Worm (Caenorhabditis elegans): Measurements from ENCODE around the gene mcat-1.

mcat-1 gene

DNA sequence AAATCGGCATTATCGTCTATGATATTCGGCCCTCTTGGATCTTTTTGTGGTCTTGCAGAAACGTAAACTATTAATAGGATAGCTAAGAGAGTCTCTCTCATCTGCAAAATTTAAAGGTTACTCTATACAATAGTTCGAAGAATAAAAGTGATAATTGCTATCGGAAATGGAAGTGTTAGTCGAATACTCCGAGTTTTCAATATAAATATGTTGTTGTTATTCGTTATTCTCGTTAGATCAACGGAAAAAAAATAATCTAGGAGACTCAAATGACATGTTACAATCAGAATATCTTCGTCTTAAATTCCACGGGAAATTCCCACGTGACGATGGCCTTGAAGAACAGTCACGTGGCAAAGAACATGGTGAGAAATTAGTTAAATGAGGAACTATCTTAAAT, 36.1 kb downstream of the mcat-1 start, which contains the start of gene tre-5:
Gene tre-5, minus strand, starts transcription at position 101 of the 400 bp plus-strand sequence.
- TF ChIP-seq ztf-1 (GFP tag; conservative IDR thresholded peaks at IDR 0.05) (no peak), sma-3 (GFP tag; optimal IDR thresholded peaks at IDR 0.05) (no peak), unc-62 (GFP tag; optimal IDR thresholded peaks at IDR 0.05) (no peak), lin-13 (GFP tag; optimal IDR thresholded peaks at IDR 0.05) (no peak), snpc-4 (tag; optimal IDR thresholded peaks at IDR 0.05) (no peak), sma-9 (GFP tag; optimal IDR thresholded peaks at IDR 0.05) (no peak), sma-9 (tag; optimal IDR thresholded peaks at IDR 0.05) (no peak), peb-1 (tag; optimal IDR thresholded peaks at IDR 0.05) (no peak), lin-39 (tag; optimal IDR thresholded peaks at IDR 0.05) (no peak), aly-2 (tag; optimal IDR thresholded peaks at IDR 0.05) (no peak), lin-11 (tag; optimal IDR thresholded peaks at IDR 0.05) (no peak), egl-27 (tag; optimal IDR thresholded peaks at IDR 0.05) (no peak), mab-5 (tag; optimal IDR thresholded peaks at IDR 0.05) (no peak), nhr-10 (tag; optimal IDR thresholded peaks at IDR 0.05) (no peak), elt-1 (tag; optimal IDR thresholded peaks at IDR 0.05) (no peak)

DNA sequence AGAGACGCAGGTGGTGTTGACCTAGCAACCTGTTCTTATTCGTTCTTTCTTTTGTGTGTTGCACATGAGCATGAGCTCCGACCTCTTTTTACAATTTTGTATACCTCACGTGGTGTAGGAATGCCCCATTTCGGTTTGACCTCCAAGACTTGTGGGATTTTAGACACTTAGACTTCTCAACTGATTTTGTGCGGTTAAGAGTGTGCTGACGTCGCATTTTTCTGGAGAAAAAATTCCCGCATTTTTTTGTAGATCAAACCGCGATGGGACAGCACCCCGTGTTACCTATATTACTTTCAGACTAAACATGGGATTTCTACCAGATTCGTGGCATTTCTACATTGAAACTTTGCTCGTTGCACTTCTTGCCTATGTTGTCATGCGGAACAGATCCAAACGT, 40.0 kb downstream of the mcat-1 start, which contains the start of gene sptl-1:
Gene sptl-1, plus strand, starts transcription at position 301 of the 400 bp plus-strand sequence.
- TF ChIP-seq nhr-10 (tag; optimal IDR thresholded peaks at IDR 0.05), result no peak
- TF ChIP-seq ceh-82 (tag; optimal IDR thresholded peaks at IDR 0.05), result no peak
- no peak for TF ChIP-seq nhr-77 (tag; optimal IDR thresholded peaks at IDR 0.05)
- no peak for TF ChIP-seq nhr-21 (tag; optimal IDR thresholded peaks at IDR 0.05)
- TF ChIP-seq C34F6.9 (tag; optimal IDR thresholded peaks at IDR 0.05), result no peak
- TF ChIP-seq nhr-11 (tag; optimal IDR thresholded peaks at IDR 0.05), result no peak
- no peak for TF ChIP-seq R02D3.7 (tag; optimal IDR thresholded peaks at IDR 0.05)
- no peak for TF ChIP-seq lin-13 (GFP tag; optimal IDR thresholded peaks at IDR 0.05)
- no peak for TF ChIP-seq snpc-4 (tag; optimal IDR thresholded peaks at IDR 0.05)
- TF ChIP-seq ZK546.5 (tag; optimal IDR thresholded peaks at IDR 0.05), result no peak
- no peak for TF ChIP-seq nhr-6 (tag; optimal IDR thresholded peaks at IDR 0.05)

DNA sequence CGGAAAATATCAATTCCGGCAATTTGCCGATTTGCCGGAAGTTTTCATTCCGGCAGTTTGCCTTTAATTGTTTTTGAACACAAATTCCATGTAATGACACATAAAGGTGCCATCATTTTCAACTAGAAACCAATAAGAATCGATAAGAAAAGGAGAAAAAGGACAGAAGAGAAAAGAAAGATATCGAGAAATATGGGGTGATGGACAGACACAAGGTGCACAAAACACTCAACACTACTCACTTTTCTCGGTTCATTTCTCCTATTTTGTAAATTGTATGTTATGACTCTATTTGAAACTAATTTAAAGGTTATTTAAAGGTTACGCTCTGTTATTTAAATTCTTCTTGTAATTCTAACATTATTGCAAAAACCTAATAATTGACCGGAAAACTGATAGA, 40.5 kb downstream of the mcat-1 start:
- no peak for TF ChIP-seq ZK546.5 (tag; optimal IDR thresholded peaks at IDR 0.05)
- TF ChIP-seq lsy-2 (tag; optimal IDR thresholded peaks at IDR 0.05), result no peak
- TF ChIP-seq unc-55 (GFP tag; optimal IDR thresholded peaks at IDR 0.05), result no peak
- peak; percentile 11 for TF ChIP-seq crh-2 (tag; optimal IDR thresholded peaks at IDR 0.05)
- TF ChIP-seq ama-1 (optimal IDR thresholded peaks at IDR 0.05), result no peak
- TF ChIP-seq elt-3 (tag; optimal IDR thresholded peaks at IDR 0.05), result no peak
- no peak for TF ChIP-seq ztf-11 (tag; optimal IDR thresholded peaks at IDR 0.05)
- TF ChIP-seq fos-1 (tag; optimal IDR thresholded peaks at IDR 0.05), result peak; percentile 74
- peak; percentile 10 for TF ChIP-seq lin-13 (GFP tag; optimal IDR thresholded peaks at IDR 0.05)

DNA sequence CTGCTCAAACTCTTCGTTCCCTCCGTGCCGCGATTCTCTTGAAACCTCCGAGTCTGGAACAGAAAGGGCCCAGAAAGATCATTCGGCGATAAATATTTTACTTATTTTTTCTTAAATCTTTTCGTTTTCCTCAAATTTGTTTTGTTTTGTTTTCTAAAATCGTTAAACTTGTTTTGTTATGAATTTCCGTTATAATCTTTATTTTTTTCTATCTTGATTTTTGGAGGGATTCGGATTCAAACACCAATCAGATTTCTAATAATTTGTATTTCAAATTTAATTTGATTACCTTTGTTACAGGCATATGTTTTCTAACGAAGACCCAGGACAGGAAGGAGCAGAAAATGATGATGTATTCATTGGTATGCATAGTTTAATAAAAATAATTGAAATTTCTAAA, 44.0 kb downstream of the mcat-1 start, which contains the start of gene C23H3.5:
Gene C23H3.5, plus strand, starts transcription at position 301 of the 400 bp plus-strand sequence.
- TF ChIP-seq zag-1 (tag; optimal IDR thresholded peaks at IDR 0.05), result no peak
- TF ChIP-seq blmp-1 (tag; optimal IDR thresholded peaks at IDR 0.05; ENCODE audit: insufficient read depth), result no peak

ce11 chrII:46116-46515, 45.2 kb downstream of the mcat-1 start, which contains the start of gene rpt-4:
Gene rpt-4, minus strand, starts transcription at chrII:46216.
- TF ChIP-seq nhr-77 (tag; optimal IDR thresholded peaks at IDR 0.05), result no peak

DNA sequence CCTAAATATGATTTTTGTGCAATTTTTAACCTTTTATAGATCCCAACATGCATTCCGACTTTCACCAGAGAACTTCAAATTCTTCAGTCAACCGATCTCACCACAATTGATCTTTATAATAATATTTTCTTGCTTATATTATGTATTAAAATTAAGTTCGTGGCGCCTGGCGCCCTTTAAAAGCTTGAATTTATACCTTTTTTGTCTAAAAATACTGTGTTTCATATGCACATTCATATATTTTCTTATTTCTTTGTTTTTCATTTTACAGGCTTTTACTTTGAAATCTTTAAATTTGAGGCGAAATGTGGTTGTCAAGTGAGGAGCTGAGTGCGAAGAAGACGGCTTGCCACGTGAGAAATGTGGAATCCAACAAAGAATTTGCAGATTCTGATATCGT, 46.6 kb downstream of the mcat-1 start, which contains the start of gene rpoa-49:
Gene rpoa-49, plus strand, starts transcription at position 301 of the 400 bp plus-strand sequence.
- TF ChIP-seq alr-1 (tag; optimal IDR thresholded peaks at IDR 0.05), result no peak
- no peak for TF ChIP-seq C34F6.9 (tag; optimal IDR thresholded peaks at IDR 0.05)
- no peak for TF ChIP-seq mab-5 (tag; optimal IDR thresholded peaks at IDR 0.05)
- TF ChIP-seq nhr-129 (tag; optimal IDR thresholded peaks at IDR 0.05), result no peak

All from whole organism, L2 larva.